Worm (Caenorhabditis elegans): ENCODE data around the gene Y119D3B.21.

The Y119D3B.21 gene

ce11 chrIII:1221995-1222394, 7.2 kb downstream of the Y119D3B.21 start (continued):
- TF ChIP-seq mes-2 (tag; optimal IDR thresholded peaks at IDR 0.05; ENCODE audit: poor library complexity, severe bottlenecking) (no peak), nhr-42 (GFP tag; IDR thresholded peaks at IDR 0.05) (no peak), dve-1 (tag; optimal IDR thresholded peaks at IDR 0.05; ENCODE audit: insufficient read depth) (peak; percentile 8), unc-62 (GFP tag; optimal IDR thresholded peaks at IDR 0.05 in 1 of 2) (peak in 1 of 2 experiments; percentile 51), unc-62 (tag; optimal IDR thresholded peaks at IDR 0.05) (no peak), ces-1 (GFP tag; optimal IDR thresholded peaks at IDR 0.05) (no peak), nhr-28 (tag; optimal IDR thresholded peaks at IDR 0.05) (peak; percentile 79), mxl-2 (GFP tag; conservative IDR thresholded peaks at IDR 0.05) (no peak), jun-1 (tag; optimal IDR thresholded peaks at IDR 0.05) (no peak), F44E2.7 (GFP tag; IDR thresholded peaks at IDR 0.05) (no peak), snpc-1.2 (GFP tag; IDR thresholded peaks at IDR 0.05) (no peak), ama-1 (optimal IDR thresholded peaks at IDR 0.05) (no peak), daf-19 (GFP tag; conservative IDR thresholded peaks at IDR 0.05) (no peak), F10B5.3 (tag; optimal IDR thresholded peaks at IDR 0.05) (no peak), sdz-12 (GFP tag; optimal IDR thresholded peaks at IDR 0.05) (no peak), nhr-237 (tag; optimal IDR thresholded peaks at IDR 0.05) (no peak), lin-38 (GFP tag; IDR thresholded peaks at IDR 0.05) (no peak), zfp-3 (GFP tag; conservative IDR thresholded peaks at IDR 0.05) (no peak), lim-7 (GFP tag; IDR thresholded peaks at IDR 0.05) (no peak), lin-15B (tag; optimal IDR thresholded peaks at IDR 0.05) (no peak), dmd-8 (GFP tag; IDR thresholded peaks at IDR 0.05) (no peak), pqm-1 (tag; optimal IDR thresholded peaks at IDR 0.05) (peak; percentile 83)

ce11 chrIII:1223319-1224093, 8.7 kb downstream of the Y119D3B.21 start:
- TF ChIP-seq lsy-2 (tag; optimal IDR thresholded peaks at IDR 0.05) (peak in 1 of 2 experiments; percentile 31), hlh-30 (tag; optimal IDR thresholded peaks at IDR 0.05; ENCODE audit: insufficient read depth) (peak; percentile 4), ces-1 (GFP tag; optimal IDR thresholded peaks at IDR 0.05) (no peak), snpc-1.2 (GFP tag; IDR thresholded peaks at IDR 0.05) (no peak), nhr-6 (tag; optimal IDR thresholded peaks at IDR 0.05) (peak; percentile 43), nhr-28 (tag; optimal IDR thresholded peaks at IDR 0.05) (peak; percentile 53), pqm-1 (tag; optimal IDR thresholded peaks at IDR 0.05) (peak; percentile 32), mep-1 (tag; optimal IDR thresholded peaks at IDR 0.05) (peak; percentile 46), set-16 (GFP tag; IDR thresholded peaks at IDR 0.05) (0 out of 2 replicates have a peak, but pooled peaks have one; percentile 27), hif-1 (tag; optimal IDR thresholded peaks at IDR 0.05) (no peak), mdl-1 (tag; optimal IDR thresholded peaks at IDR 0.05) (peak in 1 of 2 experiments; percentile 42), nhr-11 (tag; optimal IDR thresholded peaks at IDR 0.05) (no peak), aha-1 (tag) (peak; percentile 83), mxl-3 (GFP tag; optimal IDR thresholded peaks at IDR 0.05) (peak; percentile 48), lin-29 (GFP tag; IDR thresholded peaks at IDR 0.05) (no peak), pha-4 (GFP tag; IDR thresholded peaks at IDR 0.05) (peak; percentile 32; the same call in 1 of the 2 replicates), pha-4 (tag; optimal IDR thresholded peaks at IDR 0.05) (peak; percentile 97), daf-8 (GFP tag; IDR thresholded peaks at IDR 0.05) (no peak), gei-8 (GFP tag; optimal IDR thresholded peaks at IDR 0.05) (no peak), mes-2 (tag; optimal IDR thresholded peaks at IDR 0.05; ENCODE audit: poor library complexity, severe bottlenecking) (peak; percentile 69), dve-1 (tag; optimal IDR thresholded peaks at IDR 0.05; ENCODE audit: insufficient read depth) (peak; percentile 47), daf-16 (GFP tag; optimal IDR thresholded peaks at IDR 0.05) (no peak), daf-16 (tag; optimal IDR thresholded peaks at IDR 0.05) (peak; percentile 50), nhr-77 (tag; optimal IDR thresholded peaks at IDR 0.05) (peak; percentile 41), zag-1 (tag; optimal IDR thresholded peaks at IDR 0.05) (no peak), vab-7 (GFP tag; IDR thresholded peaks at IDR 0.05) (no peak), snpc-4 (tag; optimal IDR thresholded peaks at IDR 0.05) (no peak), dpl-1 (GFP tag; optimal IDR thresholded peaks at IDR 0.05) (no peak), D1046.2 (GFP tag; IDR thresholded peaks at IDR 0.05) (no peak), tag-97 (GFP tag; IDR thresholded peaks at IDR 0.05) (no peak), lin-13 (GFP tag; optimal IDR thresholded peaks at IDR 0.05) (no peak), dmd-9 (GFP tag; IDR thresholded peaks at IDR 0.05) (no peak), hlh-11 (tag; optimal IDR thresholded peaks at IDR 0.05) (peak; percentile 54), nhr-237 (tag; optimal IDR thresholded peaks at IDR 0.05) (no peak)

Measured in whole organism, L4 larva.